Fruit fly (Drosophila melanogaster): ENCODE results near the gene HP4.

HP4 gene

dm6 chr3L:7935933-7936494 is 39.9 kb downstream of the HP4 start, which contains the start of the genes syd and Srp9 (continued):
- no peak for TF ChIP-seq CG9609 (GFP tag; optimal IDR thresholded peaks at IDR 0.05)
- no peak for TF ChIP-seq Six4 (GFP tag; optimal IDR thresholded peaks at IDR 0.05)
- TF ChIP-seq Pdp1 (GFP tag; optimal IDR thresholded peaks at IDR 0.05), result no peak
- TF ChIP-seq CG14667 (GFP tag; IDR thresholded peaks at IDR 0.05), result no peak
- peak; percentile 11 for TF ChIP-seq CG7745 (tag; optimal IDR thresholded peaks at IDR 0.05)
- TF ChIP-seq Atf6 (GFP tag; IDR thresholded peaks at IDR 0.05), result no peak
- no peak for TF ChIP-seq al (GFP tag; IDR thresholded peaks at IDR 0.05)
- peak in 1 of 3 experiments; percentile 48 for TF ChIP-seq Stat92E (GFP tag; optimal IDR thresholded peaks at IDR 0.05)
- TF ChIP-seq CG3838 (GFP tag; optimal IDR thresholded peaks at IDR 0.05), result no peak
- no peak for TF ChIP-seq CG1647 (GFP tag; optimal IDR thresholded peaks at IDR 0.05)
- TF ChIP-seq C15 (GFP tag; IDR thresholded peaks at IDR 0.05), result no peak
- no peak for TF ChIP-seq CG14441 (GFP tag; IDR thresholded peaks at IDR 0.05)
- TF ChIP-seq danr (GFP tag; IDR thresholded peaks at IDR 0.05), result no peak
- no peak for TF ChIP-seq CG10321 (GFP tag; IDR thresholded peaks at IDR 0.05)
- TF ChIP-seq crp (GFP tag; optimal IDR thresholded peaks at IDR 0.05), result peak; percentile 16 to 84
- TF ChIP-seq slou (GFP tag; optimal IDR thresholded peaks at IDR 0.05), result no peak
- TF ChIP-seq prd (optimal IDR thresholded peaks at IDR 0.05), result no peak
- TF ChIP-seq prd (GFP tag; IDR thresholded peaks at IDR 0.05), result no peak
- no peak for TF ChIP-seq ci (GFP tag; IDR thresholded peaks at IDR 0.05)
- TF ChIP-seq CG3065 (GFP tag; optimal IDR thresholded peaks at IDR 0.05), result no peak
- no peak for TF ChIP-seq chif (GFP tag; optimal IDR thresholded peaks at IDR 0.05)
- TF ChIP-seq crol (GFP tag; IDR thresholded peaks at IDR 0.05), result no peak
- peak; percentile 38; the same call in 1 of the 3 replicates for TF ChIP-seq sr (GFP tag; IDR thresholded peaks at IDR 0.05)
- no peak for TF ChIP-seq CG14965 (GFP tag; optimal IDR thresholded peaks at IDR 0.05; ENCODE audit: borderline replicate concordance)
- TF ChIP-seq gem (tag; optimal IDR thresholded peaks at IDR 0.05), result no peak
- TF ChIP-seq kni (GFP tag; optimal IDR thresholded peaks at IDR 0.05), result no peak
- no peak for TF ChIP-seq eve (GFP tag; optimal IDR thresholded peaks at IDR 0.05)
- TF ChIP-seq gsb-n (tag; optimal IDR thresholded peaks at IDR 0.05), result no peak
- no peak for TF ChIP-seq NfI (GFP tag; optimal IDR thresholded peaks at IDR 0.05)
- TF ChIP-seq sug (tag; optimal IDR thresholded peaks at IDR 0.05), result peak; percentile 20
- TF ChIP-seq en (GFP tag; optimal IDR thresholded peaks at IDR 0.05), result no peak
- no peak for TF ChIP-seq CG31441 (GFP tag; IDR thresholded peaks at IDR 0.05)
- no peak for TF ChIP-seq CG6683 (GFP tag; optimal IDR thresholded peaks at IDR 0.05)
- TF ChIP-seq Jarid2 (GFP tag; optimal IDR thresholded peaks at IDR 0.05), result no peak
- TF ChIP-seq sd (tag; optimal IDR thresholded peaks at IDR 0.05), result peak; percentile 58
- no peak for TF ChIP-seq CG16813 (GFP tag; IDR thresholded peaks at IDR 0.05; ENCODE audit: partially characterized antibody)
- no peak for TF ChIP-seq bsh (GFP tag; optimal IDR thresholded peaks at IDR 0.05)
- no peak for TF ChIP-seq Asciz (GFP tag; optimal IDR thresholded peaks at IDR 0.05)
- no peak for TF ChIP-seq Fer2 (tag; optimal IDR thresholded peaks at IDR 0.05)
- TF ChIP-seq CG4328 (GFP tag; optimal IDR thresholded peaks at IDR 0.05), result no peak
- no peak for TF ChIP-seq CG10366 (GFP tag; IDR thresholded peaks at IDR 0.05)
- TF ChIP-seq bcd (GFP tag; optimal IDR thresholded peaks at IDR 0.05), result no peak
- TF ChIP-seq Sry-δ (GFP tag; optimal IDR thresholded peaks at IDR 0.05), result no peak
- no peak for TF ChIP-seq Side (GFP tag; optimal IDR thresholded peaks at IDR 0.05)
- no peak for TF ChIP-seq CG33213 (GFP tag; optimal IDR thresholded peaks at IDR 0.05)
- peak; percentile 64 for TF ChIP-seq Med (GFP tag)
- no peak for TF ChIP-seq bigmax (GFP tag; optimal IDR thresholded peaks at IDR 0.05)
- no peak for TF ChIP-seq CG10959 (GFP tag; IDR thresholded peaks at IDR 0.05)
- no peak for TF ChIP-seq CG4854 (GFP tag; optimal IDR thresholded peaks at IDR 0.05)
- TF ChIP-seq ind (GFP tag; optimal IDR thresholded peaks at IDR 0.05), result no peak
- no peak for TF ChIP-seq Aef1 (GFP tag; IDR thresholded peaks at IDR 0.05)

All from whole organism, embryonic.